Fruit fly (Drosophila melanogaster): Measurements from ENCODE around the gene ND-15.

The ND-15 gene

DNA sequence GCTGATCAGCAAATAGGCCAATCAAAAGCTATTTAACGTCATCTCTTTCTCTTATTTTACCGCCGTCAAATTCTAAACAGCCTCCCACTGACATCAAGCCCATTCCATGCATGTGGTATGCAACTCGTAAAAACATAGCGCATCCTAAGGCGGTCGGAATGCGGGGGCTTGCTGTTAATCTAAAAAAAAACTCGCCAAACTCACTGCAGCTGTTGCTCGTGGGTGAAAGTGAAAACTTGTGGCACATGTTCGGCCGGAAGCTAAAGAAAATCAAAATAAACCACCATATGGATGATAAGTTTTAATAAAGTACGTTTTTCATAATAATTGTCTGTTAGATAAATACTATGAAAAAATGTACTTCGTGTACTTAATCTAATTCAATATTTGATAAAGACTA is 20.4 kb upstream of the ND-15 start (continued):
- TF ChIP-seq dan (GFP tag; IDR thresholded peaks at IDR 0.05) (no peak), Bdp1 (GFP tag; optimal IDR thresholded peaks at IDR 0.05) (no peak), gem (tag; optimal IDR thresholded peaks at IDR 0.05) (no peak), twi (tag; optimal IDR thresholded peaks at IDR 0.05) (peak; percentile 11), Gsc (GFP tag; IDR thresholded peaks at IDR 0.05) (no peak), Trl (optimal IDR thresholded peaks at IDR 0.05) (no peak), Trl (GFP tag; optimal IDR thresholded peaks at IDR 0.05) (no peak), CG13287 (GFP tag; IDR thresholded peaks at IDR 0.05; ENCODE audit: partially characterized antibody) (no peak), YL-1 (GFP tag; optimal IDR thresholded peaks at IDR 0.05) (no peak), fru (optimal IDR thresholded peaks at IDR 0.05) (no peak), dysf (GFP tag; IDR thresholded peaks at IDR 0.05) (no peak), nau (GFP tag; optimal IDR thresholded peaks at IDR 0.05) (peak; percentile 70), Blimp-1 (GFP tag; optimal IDR thresholded peaks at IDR 0.05) (peak; percentile 86), psq (GFP tag; optimal IDR thresholded peaks at IDR 0.05) (no peak), Nf-YB (GFP tag; optimal IDR thresholded peaks at IDR 0.05) (peak; percentile 63), ap (GFP tag; IDR thresholded peaks at IDR 0.05) (no peak), Six4 (GFP tag; optimal IDR thresholded peaks at IDR 0.05) (no peak), hkb (optimal IDR thresholded peaks at IDR 0.05) (no peak), hkb (GFP tag; IDR thresholded peaks at IDR 0.05) (0 out of 2 replicates have a peak, but pooled peaks have one; percentile 8), CG12744 (GFP tag; optimal IDR thresholded peaks at IDR 0.05) (no peak), Aef1 (GFP tag; IDR thresholded peaks at IDR 0.05) (no peak), CG14965 (GFP tag; optimal IDR thresholded peaks at IDR 0.05; ENCODE audit: borderline replicate concordance) (no peak)

DNA sequence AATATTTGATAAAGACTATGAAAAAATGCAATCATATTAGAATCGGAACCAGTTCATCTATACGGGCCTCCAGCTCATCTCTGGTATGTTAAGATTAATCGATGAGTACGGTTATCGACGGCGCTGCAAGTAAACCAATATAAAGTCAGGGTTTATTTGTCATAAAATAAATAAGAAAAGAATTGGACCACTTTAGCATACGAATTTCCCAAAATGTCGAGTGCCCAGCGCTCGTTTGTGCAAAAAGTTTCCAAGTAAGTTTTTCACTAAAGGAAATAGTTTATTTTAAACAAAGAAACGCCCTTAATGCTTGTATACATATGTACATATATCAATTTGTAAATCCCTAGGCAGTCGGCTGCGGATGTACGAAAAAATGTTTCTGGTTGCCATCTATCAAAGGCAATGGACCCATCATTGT is 19.9 kb upstream of the ND-15 start, which contains the start of gene Zir:
Gene Zir, plus strand, starts transcription at position 101 of the 421 bp plus-strand sequence.
- TF ChIP-seq CG11456 (GFP tag; IDR thresholded peaks at IDR 0.05): no peak
- no peak for TF ChIP-seq sens-2 (GFP tag; IDR thresholded peaks at IDR 0.05)
- TF ChIP-seq Blimp-1 (GFP tag; optimal IDR thresholded peaks at IDR 0.05): no peak
- no peak for TF ChIP-seq B-H1 (GFP tag; IDR thresholded peaks at IDR 0.05)
- TF ChIP-seq odd (GFP tag; optimal IDR thresholded peaks at IDR 0.05): no peak
- TF ChIP-seq dm (GFP tag; optimal IDR thresholded peaks at IDR 0.05): no peak
- TF ChIP-seq CrebB (tag; optimal IDR thresholded peaks at IDR 0.05): no peak
- no peak for TF ChIP-seq mirr (GFP tag; optimal IDR thresholded peaks at IDR 0.05)
- no peak for TF ChIP-seq CG17359 (tag; optimal IDR thresholded peaks at IDR 0.05)
- TF ChIP-seq exex (tag; optimal IDR thresholded peaks at IDR 0.05): no peak
- no peak for TF ChIP-seq maf-S (GFP tag; optimal IDR thresholded peaks at IDR 0.05)
- TF ChIP-seq grau (tag; optimal IDR thresholded peaks at IDR 0.05): no peak
- TF ChIP-seq Xrp1 (GFP tag; IDR thresholded peaks at IDR 0.05): no peak
- TF ChIP-seq CG7987 (GFP tag; optimal IDR thresholded peaks at IDR 0.05): no peak
- TF ChIP-seq Rfx (GFP tag; IDR thresholded peaks at IDR 0.05): no peak
- no peak for TF ChIP-seq CG2889 (GFP tag; IDR thresholded peaks at IDR 0.05)
- no peak for TF ChIP-seq CG4360 (GFP tag; IDR thresholded peaks at IDR 0.05)
- no peak for TF ChIP-seq CG31388 (GFP tag; optimal IDR thresholded peaks at IDR 0.05)
- TF ChIP-seq Max (GFP tag; optimal IDR thresholded peaks at IDR 0.05): no peak
- TF ChIP-seq CG7556 (GFP tag; optimal IDR thresholded peaks at IDR 0.05): no peak
- TF ChIP-seq vfl (GFP tag; optimal IDR thresholded peaks at IDR 0.05): no peak
- no peak for TF ChIP-seq CG15269 (tag; optimal IDR thresholded peaks at IDR 0.05)
- TF ChIP-seq ERR (GFP tag; optimal IDR thresholded peaks at IDR 0.05): no peak
- TF ChIP-seq CG12071 (GFP tag; optimal IDR thresholded peaks at IDR 0.05): no peak
- TF ChIP-seq MTF-1 (GFP tag; optimal IDR thresholded peaks at IDR 0.05; ENCODE audit: borderline replicate concordance): no peak
- TF ChIP-seq Hey (tag; optimal IDR thresholded peaks at IDR 0.05): no peak
- TF ChIP-seq Ets65A (GFP tag): no peak
- no peak for TF ChIP-seq kay (GFP tag; optimal IDR thresholded peaks at IDR 0.05)
- no peak for TF ChIP-seq ttk (GFP tag; IDR thresholded peaks at IDR 0.05)
- TF ChIP-seq CkIIα-i1 (GFP tag; IDR thresholded peaks at IDR 0.05): no peak
- no peak for TF ChIP-seq CG10147 (GFP tag; optimal IDR thresholded peaks at IDR 0.05)
- no peak for TF ChIP-seq so (GFP tag; IDR thresholded peaks at IDR 0.05)
- no peak for TF ChIP-seq zen (tag; optimal IDR thresholded peaks at IDR 0.05)
